Worm (Caenorhabditis elegans) whole organism, late embryonic: Measurements from ENCODE around the gene F35A5.1.

Experiments
- ama-1 ChIP-seq: fragments of 150-350 bp; optimal IDR thresholded peaks from 2 replicates; lab custom pipeline; 2014
- ceh-18 ChIP-seq: sonication (generic microtip); optimal IDR thresholded peaks from 2 replicates; lab custom pipeline; 2016; ENCODE audit warnings: missing genetic modification characterization, missing compliant biosample characterization
- ceh-19 ChIP-seq: fragments of 200-800 bp; sonication (Bioruptor generic); optimal IDR thresholded peaks from 2 replicates; lab custom pipeline; 2018; ENCODE audit warnings: mild to moderate bottlenecking, missing genetic modification characterization, missing compliant biosample characterization
- ceh-24 ChIP-seq: sonication (generic microtip); optimal IDR thresholded peaks from 2 replicates; lab custom pipeline; 2016; ENCODE audit warnings: mild to moderate bottlenecking, missing genetic modification characterization, missing compliant biosample characterization
- ceh-31 ChIP-seq: sonication (generic microtip); optimal IDR thresholded peaks from 2 replicates; lab custom pipeline; 2016; ENCODE audit warnings: missing genetic modification characterization, missing compliant biosample characterization
- ceh-34 ChIP-seq: sonication (generic microtip); optimal IDR thresholded peaks from 2 replicates; lab custom pipeline; 2016; ENCODE audit warnings: mild to moderate bottlenecking, missing genetic modification characterization, missing compliant biosample characterization
- ceh-45 ChIP-seq: fragments of 200-800 bp; sonication (Bioruptor generic); IDR thresholded peaks from 2 replicates; pipeline ENCODE4 v1.3.6; 2022; ENCODE audit warnings: missing genetic modification reagents, missing genetic modification characterization, missing compliant biosample characterization
- ceh-48 ChIP-seq: sonication (generic microtip); optimal IDR thresholded peaks from 2 replicates; lab custom pipeline; 2016; ENCODE audit warnings: missing genetic modification characterization, inconsistent platforms, missing compliant biosample characterization
- ceh-9 ChIP-seq: sonication (generic microtip); optimal IDR thresholded peaks from 2 replicates; lab custom pipeline; 2016; ENCODE audit warnings: mild to moderate bottlenecking, missing genetic modification characterization, inconsistent platforms, missing compliant biosample characterization
- che-1 ChIP-seq: sonication (generic microtip); optimal IDR thresholded peaks from 2 replicates; lab custom pipeline; 2016; ENCODE audit warnings: mild to moderate bottlenecking, missing genetic modification characterization, missing compliant biosample characterization
- dve-1 ChIP-seq: sonication (generic microtip); optimal IDR thresholded peaks from 2 replicates; lab custom pipeline; 2017; ENCODE audit warnings: antibody characterized with exemption, mild to moderate bottlenecking, missing genetic modification characterization, missing compliant biosample characterization
- elt-2 ChIP-seq: sonication (generic microtip); optimal IDR thresholded peaks from 2 replicates; lab custom pipeline; 2016; ENCODE audit warnings: missing genetic modification reagents, missing genetic modification characterization, missing compliant biosample characterization
- eyg-1 ChIP-seq: sonication (generic microtip); optimal IDR thresholded peaks from 2 replicates; lab custom pipeline; 2016; ENCODE audit warnings: missing genotype, missing genetic modification characterization, missing compliant biosample characterization
- fax-1 ChIP-seq: sonication (generic microtip); optimal IDR thresholded peaks from 2 replicates; lab custom pipeline; 2016; ENCODE audit warnings: missing genotype, missing genetic modification characterization, missing compliant biosample characterization
- fkh-10 ChIP-seq: fragments of 150-350 bp; optimal IDR thresholded peaks from 2 replicates; lab custom pipeline; 2014; ENCODE audit warnings: missing biosample characterization, missing genetic modification reagents, missing genetic modification characterization
- fkh-6 ChIP-seq: sonication (generic microtip); optimal IDR thresholded peaks from 2 replicates; lab custom pipeline; 2016; ENCODE audit warnings: missing genetic modification characterization, missing compliant biosample characterization
- gmeb-2 ChIP-seq: sonication (generic microtip); optimal IDR thresholded peaks from 2 replicates; lab custom pipeline; 2016; ENCODE audit warnings: missing genetic modification characterization, inconsistent platforms, missing compliant biosample characterization
- hlh-15 ChIP-seq: sonication (generic microtip); optimal IDR thresholded peaks from 2 replicates; lab custom pipeline; 2016; ENCODE audit warnings: missing genetic modification characterization, missing compliant biosample characterization
- hlh-30 ChIP-seq: sonication (generic microtip); optimal IDR thresholded peaks from 2 replicates; lab custom pipeline; 2017; ENCODE audit warnings: antibody characterized with exemption, missing genetic modification characterization, missing compliant biosample characterization; ENCODE audit not compliant: insufficient read depth
- hlh-8 ChIP-seq: sonication (generic microtip); optimal IDR thresholded peaks from 2 replicates; lab custom pipeline; 2016; ENCODE audit warnings: missing genotype, missing genetic modification characterization, missing compliant biosample characterization
- mec-3 ChIP-seq: sonication (generic microtip); optimal IDR thresholded peaks from 2 replicates; lab custom pipeline; 2016; ENCODE audit warnings: borderline replicate concordance, missing genetic modification characterization, missing compliant biosample characterization
- nfya-1 ChIP-seq: sonication (generic microtip); optimal IDR thresholded peaks from 2 replicates; lab custom pipeline; 2017; ENCODE audit warnings: missing genetic modification characterization, mild to moderate bottlenecking, missing compliant biosample characterization, antibody characterized with exemption, moderate library complexity
- nhr-11 ChIP-seq: fragments of 150-350 bp; optimal IDR thresholded peaks from 2 replicates; lab custom pipeline; 2014; ENCODE audit warnings: missing biosample characterization, missing genetic modification characterization
- pag-3 ChIP-seq: sonication (generic microtip); optimal IDR thresholded peaks from 2 replicates; lab custom pipeline; 2016; ENCODE audit warnings: missing compliant biosample characterization, missing genetic modification characterization, borderline replicate concordance
- pqm-1 ChIP-seq: sonication (generic microtip); optimal IDR thresholded peaks from 2 replicates; lab custom pipeline; 2016; ENCODE audit warnings: missing genetic modification characterization, missing compliant biosample characterization
- rnt-1 ChIP-seq: sonication (generic microtip); optimal IDR thresholded peaks from 2 replicates; lab custom pipeline; 2016; ENCODE audit warnings: missing genetic modification characterization, missing compliant biosample characterization
- sox-2 ChIP-seq: fragments of 200-800 bp; sonication (Bioruptor generic); IDR thresholded peaks from 2 replicates; pipeline ENCODE4 v1.3.6; 2022; ENCODE audit warnings: missing genetic modification reagents, missing genetic modification characterization, missing compliant biosample characterization
- sox-4 ChIP-seq: sonication (generic microtip); optimal IDR thresholded peaks from 2 replicates; lab custom pipeline; 2017; ENCODE audit warnings: mild to moderate bottlenecking, missing genetic modification characterization, inconsistent platforms, missing compliant biosample characterization
- syd-9 ChIP-seq: sonication (generic microtip); optimal IDR thresholded peaks from 2 replicates; lab custom pipeline; 2016; ENCODE audit warnings: mild to moderate bottlenecking, missing genetic modification characterization, moderate library complexity, missing compliant biosample characterization
- tbx-2 ChIP-seq: sonication (generic microtip); optimal IDR thresholded peaks from 2 replicates; lab custom pipeline; 2016; ENCODE audit warnings: missing genetic modification characterization, missing compliant biosample characterization
- tbx-7 ChIP-seq: sonication (generic microtip); optimal IDR thresholded peaks from 2 replicates; lab custom pipeline; 2016; ENCODE audit warnings: missing genotype, missing genetic modification characterization, missing compliant biosample characterization
- ttx-3 ChIP-seq: sonication (generic microtip); optimal IDR thresholded peaks from 2 replicates; lab custom pipeline; 2016; ENCODE audit warnings: missing genetic modification reagents, missing genetic modification characterization, missing compliant biosample characterization
- unc-3 ChIP-seq, 2 experiments: fragments of 200-800 bp in 1 of 2; sonication (Bioruptor generic) in 1 of 2; sonication (generic microtip) in 1 of 2; conservative IDR thresholded peaks in 1 of 2; optimal IDR thresholded peaks in 1 of 2; 2 replicates each; pipeline versions ENCODE4 v1.3.6 to Lab custom; 2016 to 2022; ENCODE audit warnings: missing compliant biosample characterization in 2 of 2, missing genetic modification characterization in 2 of 2, missing genetic modification reagents in 1 of 2
- unc-42 ChIP-seq: sonication (generic microtip); optimal IDR thresholded peaks from 2 replicates; lab custom pipeline; 2016; ENCODE audit warnings: missing genotype, missing genetic modification characterization, missing compliant biosample characterization
- unc-55 ChIP-seq: sonication (generic microtip); optimal IDR thresholded peaks from 2 replicates; lab custom pipeline; 2017; ENCODE audit warnings: missing biosample characterization, missing genetic modification reagents, missing genetic modification characterization
- zip-5 ChIP-seq: sonication (generic microtip); optimal IDR thresholded peaks from 2 replicates; lab custom pipeline; 2016; ENCODE audit warnings: missing genetic modification characterization, missing compliant biosample characterization

The F35A5.1 gene

DNA sequence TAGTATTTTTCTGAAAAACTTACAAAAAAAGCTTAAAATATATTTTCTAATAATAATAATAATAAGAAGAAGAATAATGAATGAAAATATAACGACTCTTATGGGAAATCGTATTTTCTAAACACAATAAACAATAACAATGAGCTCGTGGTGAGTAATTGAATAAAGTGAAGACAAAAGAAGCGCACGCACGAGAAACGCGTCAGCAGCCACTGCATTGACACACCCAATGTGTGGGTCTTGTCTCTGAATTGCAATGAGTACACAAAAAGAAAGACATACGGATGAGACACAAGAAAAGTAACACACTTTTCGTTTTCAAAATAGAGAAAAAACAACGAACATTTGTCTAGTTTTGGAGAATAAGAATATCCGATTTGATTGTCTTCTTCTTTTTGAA, 4.0 kb upstream of the F35A5.1 start, which contains the start of gene F35A5.8:
Gene F35A5.8, minus strand, starts transcription at position 151 of the 400 bp plus-strand sequence.
- TF ChIP-seq ttx-3 (tag; lab: Kevin White, UChicago) (peak; percentile 10), zip-5 (tag; lab: Kevin White, UChicago) (peak; percentile 22), unc-3 (GFP tag; conservative IDR thresholded peaks at IDR 0.05; lab: Robert Waterston, UW) (no peak), unc-3 (tag; optimal IDR thresholded peaks at IDR 0.05; lab: Kevin White, UChicago) (peak; percentile 16), nfya-1 (peak; percentile 50), elt-2 (tag; lab: Kevin White, UChicago) (no peak), sox-2 (peak; percentile 66), fkh-10 (GFP tag; lab: Kevin White, UChicago) (no peak), hlh-8 (no peak), ceh-31 (tag; lab: Kevin White, UChicago) (peak; percentile 46), rnt-1 (tag; lab: Kevin White, UChicago) (peak; percentile 2), sox-4 (tag; lab: Kevin White, UChicago) (peak; percentile 37), unc-42 (tag; lab: Kevin White, UChicago) (peak; percentile 94), tbx-2 (tag; lab: Kevin White, UChicago) (peak; percentile 47), unc-55 (GFP tag; lab: Kevin White, UChicago) (peak; percentile 45)
- TF ChIP-seq, all 69 proteins: peak for 11

DNA sequence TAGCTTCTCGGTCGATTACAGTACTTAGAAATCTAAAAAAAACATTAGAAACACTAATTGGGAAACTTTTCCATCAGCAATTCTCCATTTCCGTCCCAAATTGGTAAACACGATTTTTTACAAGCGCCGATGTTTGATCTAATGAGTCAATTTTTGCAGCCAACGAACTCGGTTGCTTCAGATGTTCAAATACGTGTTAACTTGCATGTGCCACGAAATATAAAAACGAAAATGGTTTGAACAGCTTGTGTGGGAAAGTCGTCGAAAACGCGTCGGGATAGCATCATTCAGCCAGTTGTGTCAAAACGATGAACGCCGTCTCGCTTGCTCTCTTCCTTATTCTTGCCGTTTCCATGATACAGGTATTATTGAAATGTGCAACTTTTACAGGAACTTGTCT, 2.4 kb upstream of the F35A5.1 start, which contains the start of gene F35A5.2:
Gene F35A5.2, plus strand, starts transcription at position 301 of the 400 bp plus-strand sequence.
- TF ChIP-seq ceh-9 = no peak
- TF ChIP-seq tbx-7 (tag; lab: Kevin White, UChicago) = no peak
- TF ChIP-seq syd-9 (tag; lab: Kevin White, UChicago) = no peak
- TF ChIP-seq eyg-1 (tag; lab: Kevin White, UChicago) = no peak
- TF ChIP-seq tbx-2 (tag; lab: Kevin White, UChicago) = no peak
- TF ChIP-seq nhr-11 (tag; lab: Kevin White, UChicago) = no peak
- TF ChIP-seq ama-1 = no peak
- TF ChIP-seq hlh-30 = no peak
- no peak for TF ChIP-seq gmeb-2 (tag; lab: Kevin White, UChicago)
- TF ChIP-seq hlh-15 (tag; lab: Kevin White, UChicago) = no peak
- TF ChIP-seq fkh-6 (tag; lab: Kevin White, UChicago) = no peak
- TF ChIP-seq elt-2 (tag; lab: Kevin White, UChicago) = no peak
- no peak for TF ChIP-seq pag-3 (tag; lab: Kevin White, UChicago)
- TF ChIP-seq ceh-34 = no peak
- TF ChIP-seq fax-1 = no peak
- no peak for TF ChIP-seq ceh-24
- TF ChIP-seq sox-4 (tag; lab: Kevin White, UChicago) = no peak
- TF ChIP-seq ceh-18 (tag; lab: Kevin White, UChicago) = no peak
- no peak for TF ChIP-seq ceh-45

DNA sequence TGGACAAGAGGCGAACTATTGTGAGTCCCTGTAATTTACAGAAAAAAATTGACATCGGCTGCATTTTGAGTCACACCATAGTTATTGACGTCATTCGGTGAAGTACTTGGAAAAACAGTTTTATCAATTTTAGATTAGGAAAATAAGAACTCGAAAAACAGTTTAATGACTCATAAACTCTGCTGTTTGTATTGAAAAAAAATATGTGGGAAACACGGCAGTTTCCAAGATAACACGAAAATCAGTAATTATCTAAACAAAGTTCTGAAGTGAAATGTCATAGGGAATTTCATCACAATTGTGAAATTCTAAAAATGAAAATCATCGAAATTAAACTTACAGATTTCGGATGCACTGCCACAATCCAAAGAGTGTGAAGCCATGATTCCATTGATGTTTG, 7.6 kb downstream of the F35A5.1 start:
- TF ChIP-seq pag-3 (tag; lab: Kevin White, UChicago) = no peak
- TF ChIP-seq ceh-19 = no peak
- no peak for TF ChIP-seq ceh-48 (tag; lab: Kevin White, UChicago)
- no peak for TF ChIP-seq ceh-18 (tag; lab: Kevin White, UChicago)
- TF ChIP-seq pqm-1 = no peak
- no peak for TF ChIP-seq nfya-1
- TF ChIP-seq fkh-6 (tag; lab: Kevin White, UChicago) = no peak
- TF ChIP-seq sox-2 = no peak
- TF ChIP-seq mec-3 (tag; lab: Kevin White, UChicago) = no peak
- TF ChIP-seq ceh-31 (tag; lab: Kevin White, UChicago) = no peak
- TF ChIP-seq che-1 (tag; lab: Kevin White, UChicago) = no peak
- TF ChIP-seq nhr-11 (tag; lab: Kevin White, UChicago) = no peak
- no peak for TF ChIP-seq dve-1 (tag; lab: Kevin White, UChicago)
- TF ChIP-seq syd-9 (tag; lab: Kevin White, UChicago) = no peak
- TF ChIP-seq eyg-1 (tag; lab: Kevin White, UChicago) = no peak
- TF ChIP-seq fax-1 = no peak
